Worm (Caenorhabditis elegans) whole organism, midembryonic: ENCODE measurements around the gene msrp-4.

ENCODE experiments used
- T22C8.4 ChIP-seq: fragments of 200-800 bp; sonication (Bioruptor generic); IDR thresholded peaks from 2 replicates; pipeline ENCODE4 v1.3.6; 2022; ENCODE audit warnings: missing genetic modification characterization, missing compliant biosample characterization
- cog-1 ChIP-seq: sonication (generic microtip); optimal IDR thresholded peaks from 2 replicates; lab custom pipeline; 2016; ENCODE audit warnings: missing genetic modification characterization, missing compliant biosample characterization
- flt-1 ChIP-seq: fragments of 200-800 bp; sonication (Bioruptor generic); IDR thresholded peaks from 2 replicates; pipeline ENCODE4 v1.3.6; 2022; ENCODE audit warnings: missing genetic modification characterization, missing compliant biosample characterization
- klf-2 ChIP-seq: fragments of 200-800 bp; sonication (Bioruptor generic); conservative IDR thresholded peaks from 2 replicates; pipeline ENCODE4 v1.3.6; 2022; ENCODE audit warnings: missing genetic modification reagents, missing genetic modification characterization, missing compliant biosample characterization
- med-1 ChIP-seq: sonication (generic microtip); optimal IDR thresholded peaks from 2 replicates; lab custom pipeline; 2017; ENCODE audit warnings: missing genetic modification characterization, mild to moderate bottlenecking, missing compliant biosample characterization, antibody characterized with exemption, missing genetic modification reagents; ENCODE audit not compliant: insufficient read depth
- ref-1 ChIP-seq: fragments of 200-800 bp; sonication (Bioruptor generic); conservative IDR thresholded peaks from 2 replicates; pipeline ENCODE4 v1.3.6; 2022; ENCODE audit warnings: missing genetic modification reagents, missing genetic modification characterization, missing compliant biosample characterization
- tab-1 ChIP-seq: fragments of 200-800 bp; sonication (Bioruptor generic); IDR thresholded peaks from 2 replicates; pipeline ENCODE4 v1.3.6; 2022; ENCODE audit warnings: missing genetic modification characterization, missing compliant biosample characterization
- ztf-23 ChIP-seq: fragments of 200-800 bp; sonication (Bioruptor generic); IDR thresholded peaks from 2 replicates; pipeline ENCODE4 v1.3.6; 2022; ENCODE audit warnings: missing genetic modification reagents, missing genetic modification characterization, missing compliant biosample characterization
- ztf-29 ChIP-seq: fragments of 200-800 bp; sonication (Bioruptor generic); IDR thresholded peaks from 2 replicates; pipeline ENCODE4 v1.3.6; 2022; ENCODE audit warnings: missing genetic modification reagents, missing genetic modification characterization, missing compliant biosample characterization

ce11 chrII:845618-846017 is 23.0 kb upstream of the msrp-4 start, which contains the start of gene F28A10.7:
- no peak for TF ChIP-seq ref-1
- TF ChIP-seq med-1 (GFP tag; lab: Kevin White, UChicago), result no peak
- no peak for TF ChIP-seq klf-2 (GFP tag; lab: Robert Waterston, UW)
- no peak for TF ChIP-seq ztf-23 (GFP tag; lab: Robert Waterston, UW)
- TF ChIP-seq T22C8.4 (GFP tag; lab: Robert Waterston, UW), result no peak
- TF ChIP-seq cog-1 (tag; lab: Kevin White, UChicago), result no peak
- TF ChIP-seq ztf-29 (GFP tag; lab: Robert Waterston, UW), result no peak
- TF ChIP-seq flt-1, result no peak
- no peak for TF ChIP-seq tab-1 (GFP tag; lab: Robert Waterston, UW)
